Worm (Caenorhabditis elegans) whole organism, L1 larva: ENCODE measurements around the gene twk-43.

Experiments
- C16A3.4 ChIP-seq: fragments of 150-350 bp; optimal IDR thresholded peaks from 2 replicates; lab custom pipeline; 2014; ENCODE audit warnings: missing biosample characterization, missing genetic modification characterization
- C34B4.2 ChIP-seq: sonication (generic microtip); optimal IDR thresholded peaks from 2 replicates; lab custom pipeline; 2017; ENCODE audit warnings: mild to moderate bottlenecking, missing genetic modification characterization, missing compliant biosample characterization
- F16B12.6 ChIP-seq: fragments of 150-350 bp; optimal IDR thresholded peaks from 2 replicates; lab custom pipeline; 2014; ENCODE audit warnings: missing biosample characterization, missing genetic modification characterization
- aly-2 ChIP-seq: fragments of 150-350 bp; optimal IDR thresholded peaks from 2 replicates; lab custom pipeline; 2014; ENCODE audit warnings: missing biosample characterization, missing genetic modification characterization
- blmp-1 ChIP-seq: fragments of 150-350 bp; optimal IDR thresholded peaks from 2 replicates; lab custom pipeline; 2014; ENCODE audit warnings: missing biosample characterization, missing genetic modification characterization
- ceh-82 ChIP-seq, 3 experiments: fragments of 150-350 bp in 1 of 3; sonication (generic microtip) in 2 of 3; optimal IDR thresholded peaks; 2 replicates each; lab custom pipeline; 2014 to 2017; ENCODE audit warnings: missing biosample characterization in 3 of 3, missing genetic modification characterization in 3 of 3
- ceh-90 ChIP-seq: sonication (generic microtip); optimal IDR thresholded peaks from 2 replicates; lab custom pipeline; 2016; ENCODE audit warnings: missing genetic modification characterization, missing compliant biosample characterization
- dpl-1 ChIP-seq, 3 experiments: fragments of 150-350 bp in 2 of 3; sonication (generic microtip) in 1 of 3; optimal IDR thresholded peaks; 2 replicates each; lab custom pipeline; 2014 to 2017; ENCODE audit warnings: missing biosample characterization in 3 of 3, missing genetic modification characterization in 3 of 3, missing genetic modification reagents in 3 of 3
- dsc-1 ChIP-seq: sonication (generic microtip); optimal IDR thresholded peaks from 2 replicates; lab custom pipeline; 2016; ENCODE audit warnings: mild to moderate bottlenecking, missing genetic modification characterization, missing compliant biosample characterization
- efl-1 ChIP-seq, 4 experiments: fragments of 150-350 bp; optimal IDR thresholded peaks in 3 of 4; peaks in 1 of 4; 1 replicate in 1 of 4; 2 replicates in 3 of 4; lab custom pipeline; 2014; ENCODE audit warnings: missing biosample characterization in 2 of 4, missing genetic modification characterization in 2 of 4, missing genetic modification reagents in 2 of 4
- efl-3 ChIP-seq: fragments of 200-800 bp; sonication (Bioruptor generic); optimal IDR thresholded peaks from 2 replicates; lab custom pipeline; 2018; ENCODE audit warnings: mild to moderate bottlenecking, missing genetic modification characterization, missing compliant biosample characterization
- egl-27 ChIP-seq, 2 experiments: fragments of 150-350 bp in 1 of 2; sonication (generic microtip); optimal IDR thresholded peaks; 3 replicates each; lab custom pipeline; 2017 to 2018; ENCODE audit warnings: missing biosample characterization in 2 of 2, missing genetic modification characterization in 2 of 2, missing genetic modification reagents in 2 of 2
- elt-2 ChIP-seq: sonication (generic microtip); optimal IDR thresholded peaks from 2 replicates; lab custom pipeline; 2016; ENCODE audit warnings: missing genetic modification characterization, mild to moderate bottlenecking, inconsistent platforms, missing compliant biosample characterization, missing genetic modification reagents
- elt-3 ChIP-seq, 6 experiments: fragments of 150-350 bp in 1 of 6; sonication (generic microtip); optimal IDR thresholded peaks; 2 replicates each; lab custom pipeline; 2017 to 2018; ENCODE audit warnings: missing biosample characterization in 6 of 6, missing genetic modification characterization in 6 of 6, inconsistent platforms in 1 of 6
- hlh-4 ChIP-seq: sonication (generic microtip); optimal IDR thresholded peaks from 2 replicates; lab custom pipeline; 2016; ENCODE audit warnings: mild to moderate bottlenecking, missing genetic modification characterization, missing compliant biosample characterization
- lin-14 ChIP-seq: fragments of 200-800 bp; sonication (Bioruptor generic); optimal IDR thresholded peaks from 2 replicates; lab custom pipeline; 2018; ENCODE audit warnings: mild to moderate bottlenecking, missing genetic modification characterization, moderate library complexity, missing compliant biosample characterization
- lin-35 ChIP-seq, 2 experiments: fragments of 150-350 bp; optimal IDR thresholded peaks; 2 replicates each; lab custom pipeline; 2014; ENCODE audit warnings: missing biosample characterization in 2 of 2, missing genetic modification characterization in 2 of 2, missing genetic modification reagents in 2 of 2
- lin-39 ChIP-seq: fragments of 150-350 bp; optimal IDR thresholded peaks from 2 replicates; lab custom pipeline; 2014; ENCODE audit warnings: missing biosample characterization, missing genetic modification reagents, missing genetic modification characterization
- lir-3 ChIP-seq: sonication (generic microtip); optimal IDR thresholded peaks from 2 replicates; lab custom pipeline; 2016; ENCODE audit warnings: mild to moderate bottlenecking, missing genetic modification characterization, moderate library complexity, missing compliant biosample characterization; ENCODE audit not compliant: poor library complexity
- lsy-2 ChIP-seq, 2 experiments: fragments of 150-350 bp; optimal IDR thresholded peaks; 2 replicates each; lab custom pipeline; 2014; ENCODE audit warnings: missing biosample characterization in 2 of 2, missing genetic modification characterization in 2 of 2
- mab-9 ChIP-seq: fragments of 200-800 bp; sonication (Bioruptor generic); IDR thresholded peaks from 2 replicates; pipeline ENCODE4 v1.3.6; 2022; ENCODE audit warnings: missing genetic modification reagents, missing genetic modification characterization, missing compliant biosample characterization
- mef-2 ChIP-seq: fragments of 150-350 bp; optimal IDR thresholded peaks from 2 replicates; lab custom pipeline; 2014; ENCODE audit warnings: missing biosample characterization, missing genetic modification characterization
- mep-1 ChIP-seq: fragments of 150-350 bp; optimal IDR thresholded peaks from 2 replicates; lab custom pipeline; 2014; ENCODE audit warnings: missing biosample characterization, missing genetic modification characterization
- nhr-19 ChIP-seq: fragments of 200-800 bp; sonication (Bioruptor generic); conservative IDR thresholded peaks from 2 replicates; pipeline ENCODE4 v1.3.6; 2022; ENCODE audit warnings: missing genetic modification characterization, missing compliant biosample characterization
- nhr-237 ChIP-seq: fragments of 150-350 bp; optimal IDR thresholded peaks from 2 replicates; lab custom pipeline; 2014; ENCODE audit warnings: missing biosample characterization, missing genetic modification characterization
- nhr-47 ChIP-seq: sonication (generic microtip); optimal IDR thresholded peaks from 2 replicates; lab custom pipeline; 2016; ENCODE audit warnings: mild to moderate bottlenecking, missing genetic modification characterization, moderate library complexity, missing compliant biosample characterization
- nhr-76 ChIP-seq: sonication (generic microtip); optimal IDR thresholded peaks from 2 replicates; lab custom pipeline; 2017; ENCODE audit warnings: missing biosample characterization, missing genetic modification characterization
- nhr-84 ChIP-seq: sonication (generic microtip); optimal IDR thresholded peaks from 2 replicates; lab custom pipeline; 2017; ENCODE audit warnings: missing biosample characterization, missing genetic modification characterization
- pag-3 ChIP-seq: sonication (generic microtip); optimal IDR thresholded peaks from 2 replicates; lab custom pipeline; 2017; ENCODE audit warnings: missing genetic modification characterization, mild to moderate bottlenecking, missing compliant biosample characterization, antibody characterized with exemption, borderline replicate concordance; ENCODE audit not compliant: insufficient read depth
- pax-3 ChIP-seq: fragments of 200-800 bp; sonication (Bioruptor generic); optimal IDR thresholded peaks from 2 replicates; lab custom pipeline; 2018; ENCODE audit warnings: mild to moderate bottlenecking, missing genetic modification characterization, moderate library complexity, missing compliant biosample characterization
- rnt-1 ChIP-seq: sonication (generic microtip); optimal IDR thresholded peaks from 2 replicates; lab custom pipeline; 2016; ENCODE audit warnings: mild to moderate bottlenecking, missing genetic modification characterization, moderate library complexity, missing compliant biosample characterization
- snu-23 ChIP-seq: sonication (generic microtip); optimal IDR thresholded peaks from 2 replicates; lab custom pipeline; 2016; ENCODE audit warnings: missing genetic modification characterization, missing compliant biosample characterization
- sox-4 ChIP-seq: sonication (generic microtip); optimal IDR thresholded peaks from 2 replicates; lab custom pipeline; 2016; ENCODE audit warnings: missing genetic modification characterization, missing compliant biosample characterization
- tbx-2 ChIP-seq: sonication (generic microtip); optimal IDR thresholded peaks from 2 replicates; lab custom pipeline; 2016; ENCODE audit warnings: missing genetic modification characterization, missing compliant biosample characterization
- tlp-1 ChIP-seq: fragments of 150-350 bp; optimal IDR thresholded peaks from 2 replicates; lab custom pipeline; 2014; ENCODE audit warnings: missing biosample characterization, missing genetic modification characterization
- unc-98 ChIP-seq: fragments of 200-800 bp; sonication (Bioruptor generic); IDR thresholded peaks from 2 replicates; pipeline ENCODE4 v1.3.6; 2022; ENCODE audit warnings: missing genetic modification characterization, missing compliant biosample characterization
- vab-15 ChIP-seq: sonication (generic microtip); optimal IDR thresholded peaks from 2 replicates; lab custom pipeline; 2017; ENCODE audit warnings: missing genotype, mild to moderate bottlenecking, missing genetic modification characterization, missing compliant biosample characterization
- zag-1 ChIP-seq: fragments of 150-350 bp; optimal IDR thresholded peaks from 2 replicates; lab custom pipeline; 2014; ENCODE audit warnings: missing biosample characterization, missing genetic modification characterization
- ztf-4 ChIP-seq: fragments of 150-350 bp; optimal IDR thresholded peaks from 2 replicates; lab custom pipeline; 2014; ENCODE audit warnings: missing biosample characterization, missing genetic modification characterization

The twk-43 gene

DNA sequence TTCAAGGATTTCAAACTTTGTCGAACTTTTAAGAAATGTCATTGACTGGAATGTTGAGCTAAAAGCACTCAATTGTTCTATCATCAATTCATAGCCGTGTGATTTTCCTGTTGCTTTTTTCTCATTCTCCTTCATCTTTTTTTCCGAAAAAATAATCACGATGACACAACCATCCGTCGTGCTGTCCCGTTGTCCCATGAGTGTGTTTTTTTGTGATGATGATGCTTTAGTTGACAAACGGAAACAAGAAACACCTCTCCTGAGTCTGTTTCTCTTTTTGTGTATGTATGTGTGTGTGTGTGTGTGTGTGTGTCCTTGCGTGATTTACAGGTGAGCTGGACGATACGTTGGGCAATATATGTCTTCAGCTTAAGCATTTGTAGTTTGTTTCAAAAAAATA, 45.6 kb upstream of the twk-43 start:
- TF ChIP-seq lin-14 (GFP tag; lab: Kevin White, UChicago) (peak; percentile 36), ztf-4 (no peak)

DNA sequence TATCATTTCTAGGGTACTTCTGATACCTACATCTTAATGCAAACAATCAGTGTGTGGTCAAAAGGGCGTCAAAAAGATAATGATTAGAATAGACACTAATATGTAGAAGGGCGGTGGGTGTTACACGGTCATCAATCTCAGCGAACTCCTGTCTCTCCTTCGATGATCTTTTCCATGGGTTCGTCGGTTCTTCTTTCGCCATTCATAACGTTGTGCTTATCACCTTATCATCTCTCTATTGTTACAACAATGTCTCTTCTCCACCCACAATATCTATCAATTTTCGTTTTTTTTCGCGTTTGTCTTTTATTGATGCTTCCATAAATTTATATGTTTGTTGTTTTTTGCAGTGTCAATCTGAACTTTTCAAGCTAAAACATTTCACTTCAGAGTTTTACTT, 44.6 kb upstream of the twk-43 start, which contains the start of gene ceh-79:
Gene ceh-79, plus strand, starts transcription at position 391 of the 400 bp plus-strand sequence.
- TF ChIP-seq lir-3 (tag; lab: Kevin White, UChicago) (no peak), pax-3 (tag; lab: Kevin White, UChicago) (peak; percentile 2), blmp-1 (tag; lab: Kevin White, UChicago) (peak; percentile 38), elt-3 (tag; optimal IDR thresholded peaks at IDR 0.05; lab: Kevin White, UChicago) (peak in 1 of 6 experiments; percentile 13), lin-39 (tag; lab: Kevin White, UChicago) (no peak)

DNA sequence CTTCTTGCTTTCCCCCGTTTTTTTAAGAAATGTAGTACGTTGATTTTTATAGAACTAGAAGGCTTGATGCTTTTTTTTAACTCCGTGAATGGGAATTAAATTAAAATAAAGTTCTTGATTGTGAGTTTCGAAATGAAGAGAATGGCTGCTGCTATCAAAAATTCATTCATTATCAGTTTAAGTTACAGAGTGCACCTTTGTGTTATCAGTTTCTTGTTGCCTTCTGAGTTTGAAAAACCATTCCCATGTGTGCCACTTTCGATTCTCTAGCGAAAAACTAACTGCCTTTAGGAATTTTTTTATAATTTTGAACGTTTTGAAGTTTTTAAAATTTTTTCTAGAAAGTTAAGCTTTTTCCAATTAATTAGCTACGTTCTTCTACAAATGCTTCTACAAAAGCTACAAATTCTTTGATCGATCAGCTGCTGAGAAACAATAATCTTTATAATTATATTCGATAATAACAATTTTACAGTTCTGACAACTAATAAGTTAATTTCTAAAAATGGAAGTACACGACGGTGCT, 41.4 kb upstream of the twk-43 start, which contains the start of gene C26E1.2:
Gene C26E1.2, plus strand, starts transcription at position 476 of the 526 bp plus-strand sequence.
- no peak for TF ChIP-seq efl-3 (GFP tag; lab: Kevin White, UChicago)
- TF ChIP-seq snu-23 (GFP tag; lab: Kevin White, UChicago) = no peak
- TF ChIP-seq tbx-2 = no peak
- peak; percentile 72 for TF ChIP-seq elt-2 (tag; lab: Kevin White, UChicago)

DNA sequence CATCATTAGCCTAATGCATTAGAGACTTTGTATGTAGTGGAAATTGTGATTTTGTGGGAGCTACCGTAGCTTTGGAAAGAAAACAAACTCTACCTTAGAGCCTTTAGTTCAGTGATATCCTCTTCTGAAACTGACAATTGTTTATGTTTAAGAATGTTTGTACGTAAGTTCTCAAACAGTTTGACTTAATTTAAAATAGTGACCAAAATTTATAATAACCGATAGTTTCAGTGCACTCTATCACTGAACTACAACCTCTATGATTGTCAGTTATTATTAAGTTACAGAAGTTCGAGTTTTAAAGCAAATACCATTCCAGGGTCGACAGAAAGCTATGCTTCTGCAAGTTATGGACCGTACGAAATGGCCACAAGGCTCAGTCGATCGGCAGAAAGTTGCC, 37.5 kb upstream of the twk-43 start, which contains the start of gene C50B6.1:
Gene C50B6.1, plus strand, starts transcription at position 301 of the 400 bp plus-strand sequence.
- no peak for TF ChIP-seq hlh-4
- TF ChIP-seq dsc-1 = no peak
- TF ChIP-seq mef-2 (tag; lab: Kevin White, UChicago) = no peak

DNA sequence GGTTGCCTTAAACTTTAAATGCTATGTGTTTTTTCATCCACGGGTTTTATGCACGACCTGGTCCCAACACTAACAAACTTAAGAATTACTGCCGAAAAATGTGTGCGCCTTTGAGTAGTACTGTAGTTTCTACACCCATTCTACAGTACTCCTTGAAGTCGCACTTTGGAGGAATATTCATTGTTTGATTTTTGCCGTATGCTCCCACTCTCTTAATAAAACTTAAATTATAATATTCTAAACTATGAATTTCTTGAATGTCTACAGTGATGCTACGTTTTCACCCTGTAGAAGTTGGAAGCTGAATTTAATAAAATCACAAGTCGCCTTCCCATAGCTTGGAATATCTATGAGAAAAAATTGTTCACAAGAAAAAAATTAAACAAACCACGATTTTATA, 36.3 kb upstream of the twk-43 start:
- no peak for TF ChIP-seq nhr-76 (tag; lab: Kevin White, UChicago)
- no peak for TF ChIP-seq tlp-1
- TF ChIP-seq aly-2 (tag; lab: Kevin White, UChicago) = no peak
- no peak for TF ChIP-seq elt-2 (tag; lab: Kevin White, UChicago)
- TF ChIP-seq nhr-19 (GFP tag; lab: Robert Waterston, UW) = no peak
- no peak for TF ChIP-seq ceh-82 (tag; optimal IDR thresholded peaks at IDR 0.05; lab: Kevin White, UChicago)
- no peak for TF ChIP-seq nhr-84 (tag; lab: Kevin White, UChicago)
- no peak for TF ChIP-seq unc-98 (GFP tag; lab: Robert Waterston, UW)
- TF ChIP-seq lin-39 (tag; lab: Kevin White, UChicago) = no peak
- no peak for TF ChIP-seq egl-27 (tag; optimal IDR thresholded peaks at IDR 0.05; lab: Kevin White, UChicago)
- no peak for TF ChIP-seq mep-1 (tag; lab: Kevin White, UChicago)
- no peak for TF ChIP-seq vab-15 (tag; lab: Kevin White, UChicago)
- no peak for TF ChIP-seq zag-1 (tag; lab: Kevin White, UChicago)
- no peak for TF ChIP-seq F16B12.6
- TF ChIP-seq nhr-237 (tag; lab: Kevin White, UChicago) = no peak
- no peak for TF ChIP-seq C34B4.2 (tag; lab: Kevin White, UChicago)
- TF ChIP-seq efl-3 (GFP tag; lab: Kevin White, UChicago) = no peak
- TF ChIP-seq lin-14 (GFP tag; lab: Kevin White, UChicago) = no peak

DNA sequence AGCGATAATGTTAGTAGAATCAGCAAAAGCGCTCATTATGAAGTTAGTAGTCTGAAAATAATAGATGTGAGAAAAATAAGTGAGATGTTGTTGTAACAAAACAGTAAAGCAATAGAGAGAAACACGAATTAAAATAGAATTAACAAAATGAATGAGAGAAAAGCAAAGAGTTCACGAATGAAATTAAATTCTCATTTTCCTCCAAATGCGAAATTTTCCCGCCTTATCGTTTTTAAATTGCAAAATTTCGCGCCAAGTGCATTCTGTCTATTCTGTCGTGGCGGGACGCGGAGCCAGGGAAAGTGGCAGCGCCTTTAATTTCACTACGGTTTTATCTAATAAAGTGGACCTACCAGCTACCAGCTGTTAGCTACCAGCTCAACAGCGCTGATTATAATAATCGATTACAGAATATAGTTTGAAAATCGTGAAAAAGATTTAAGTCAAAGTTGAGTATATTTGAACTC, 33.8 kb upstream of the twk-43 start, which contains the start of gene nasp-2:
Gene nasp-2, minus strand, starts transcription at position 51 of the 467 bp plus-strand sequence.
- TF ChIP-seq pag-3 = no peak
- TF ChIP-seq mab-9 (GFP tag; lab: Robert Waterston, UW) = no peak
- peak; percentile 72 to 90 (median 85) for TF ChIP-seq dpl-1 (GFP tag; optimal IDR thresholded peaks at IDR 0.05; lab: Kevin White, UChicago)
- peak; percentile 2 for TF ChIP-seq snu-23 (GFP tag; lab: Kevin White, UChicago)
- TF ChIP-seq lsy-2 (tag; optimal IDR thresholded peaks at IDR 0.05; lab: Kevin White, UChicago) = peak in 1 of 2 experiments; percentile 38
- TF ChIP-seq nhr-47 (tag; lab: Kevin White, UChicago) = no peak
- TF ChIP-seq sox-4 (tag; lab: Kevin White, UChicago) = no peak
- peak; percentile 71 to 90 for TF ChIP-seq lin-35 (GFP tag; optimal IDR thresholded peaks at IDR 0.05; lab: Kevin White, UChicago)
- peak; percentile 81 to 88 for TF ChIP-seq efl-1 (optimal IDR thresholded peaks at IDR 0.05; lab: Kevin White, UChicago)
- TF ChIP-seq efl-1 (GFP tag; optimal IDR thresholded peaks at IDR 0.05 in 1 of 2; lab: Kevin White, UChicago) = peak; percentile 79 to 97
- no peak for TF ChIP-seq ceh-90 (tag; lab: Kevin White, UChicago)
- peak; percentile 45 for TF ChIP-seq rnt-1
- peak; percentile 5 for TF ChIP-seq blmp-1 (tag; lab: Kevin White, UChicago)
- peak; percentile 47 for TF ChIP-seq C16A3.4 (tag; lab: Kevin White, UChicago)
